Fruit fly (Drosophila melanogaster) whole organism, prepupa: ENCODE data around the gene Idh.

Experiments used
- CG11762 ChIP-seq: fragments of 200-800 bp; sonication (Bioruptor generic); optimal IDR thresholded peaks from 3 replicates; lab custom pipeline; 2016; ENCODE audit warnings: missing biosample characterization, missing genetic modification characterization; ENCODE audit not compliant: insufficient read depth
- CG11902 ChIP-seq: fragments of 200-800 bp; sonication (Bioruptor generic); optimal IDR thresholded peaks from 3 replicates; lab custom pipeline; 2016; ENCODE audit warnings: missing biosample characterization, missing genetic modification characterization
- CG16779 ChIP-seq: fragments of 200-800 bp; sonication (Bioruptor generic); optimal IDR thresholded peaks from 3 replicates; lab custom pipeline; 2017; ENCODE audit warnings: missing biosample characterization, mild to moderate bottlenecking, missing genetic modification characterization
- CG31627 ChIP-seq: fragments of 200-800 bp; sonication (Bioruptor generic); optimal IDR thresholded peaks from 3 replicates; lab custom pipeline; 2016; ENCODE audit warnings: missing biosample characterization, missing genetic modification characterization
- CG34406 ChIP-seq: fragments of 200-800 bp; sonication (Bioruptor generic); optimal IDR thresholded peaks from 3 replicates; lab custom pipeline; 2016; ENCODE audit warnings: missing biosample characterization, missing genetic modification characterization
- CG3919 ChIP-seq: fragments of 200-800 bp; sonication (Bioruptor generic); optimal IDR thresholded peaks from 3 replicates; lab custom pipeline; 2016; ENCODE audit warnings: missing biosample characterization, missing genetic modification characterization
- CG4318 ChIP-seq: fragments of 200-800 bp; sonication (Bioruptor generic); optimal IDR thresholded peaks from 3 replicates; lab custom pipeline; 2017; ENCODE audit warnings: missing biosample characterization, mild to moderate bottlenecking, missing genetic modification characterization
- CG9139 ChIP-seq: fragments of 200-800 bp; sonication (Bioruptor generic); optimal IDR thresholded peaks from 3 replicates; lab custom pipeline; 2017; ENCODE audit warnings: missing biosample characterization, mild to moderate bottlenecking, missing genetic modification characterization
- Hr4 ChIP-seq: fragments of 200-800 bp; sonication (Bioruptor generic); optimal IDR thresholded peaks from 3 replicates; lab custom pipeline; 2016; ENCODE audit warnings: missing biosample characterization, missing genetic modification characterization
- Met ChIP-seq: fragments of 200-800 bp; sonication (Bioruptor generic); optimal IDR thresholded peaks from 3 replicates; lab custom pipeline; 2016; ENCODE audit warnings: missing biosample characterization, missing genetic modification characterization
- Smox ChIP-seq: fragments of 200-800 bp; sonication (Bioruptor generic); optimal IDR thresholded peaks from 3 replicates; lab custom pipeline; 2016; ENCODE audit warnings: missing biosample characterization, missing genetic modification characterization
- acj6 ChIP-seq: fragments of 200-800 bp; sonication (Bioruptor generic); optimal IDR thresholded peaks from 3 replicates; lab custom pipeline; 2016; ENCODE audit warnings: missing biosample characterization, missing genetic modification characterization
- fd59A ChIP-seq: fragments of 200-800 bp; sonication (Bioruptor generic); optimal IDR thresholded peaks from 2 replicates; lab custom pipeline; 2017; ENCODE audit warnings: missing biosample characterization, mild to moderate bottlenecking, missing genetic modification characterization, missing genetic modification reagents
- lz ChIP-seq: fragments of 200-800 bp; sonication (Bioruptor generic); optimal IDR thresholded peaks from 3 replicates; lab custom pipeline; 2016; ENCODE audit warnings: missing biosample characterization, missing genetic modification characterization

dm6 chr3L:8372035-8372434 is 11.3 kb upstream of the Idh start, which contains the start of gene ImpE1:
- no peak for TF ChIP-seq Met
- no peak for TF ChIP-seq CG16779 (tag; lab: Kevin White, UChicago)
- TF ChIP-seq lz (GFP tag; lab: Kevin White, UChicago) = no peak
- no peak for TF ChIP-seq CG9139 (GFP tag; lab: Kevin White, UChicago)
- no peak for TF ChIP-seq Hr4 (GFP tag; lab: Kevin White, UChicago)
- no peak for TF ChIP-seq CG34406 (GFP tag; lab: Kevin White, UChicago)
- TF ChIP-seq CG4318 (GFP tag; lab: Kevin White, UChicago) = no peak
- TF ChIP-seq CG11762 (GFP tag; lab: Kevin White, UChicago) = no peak
- no peak for TF ChIP-seq CG31627 (GFP tag; lab: Kevin White, UChicago)
- peak; percentile 74 for TF ChIP-seq CG3919
- no peak for TF ChIP-seq acj6 (GFP tag; lab: Kevin White, UChicago)
- TF ChIP-seq Smox (GFP tag; lab: Kevin White, UChicago) = no peak
- TF ChIP-seq fd59A (GFP tag; lab: Kevin White, UChicago) = no peak
- no peak for TF ChIP-seq CG11902 (GFP tag; lab: Kevin White, UChicago)
